Fruit fly (Drosophila melanogaster) whole organism, embryonic: ENCODE data around the gene CG8312.

Source experiments
- CG11398 ChIP-seq: fragments of 200-800 bp; sonication (Bioruptor generic); optimal IDR thresholded peaks from 2 replicates; lab custom pipeline; 2016; ENCODE audit warnings: missing biosample characterization, missing genetic modification characterization
- CG13287 ChIP-seq: fragments of 200-800 bp; sonication (Bioruptor generic); IDR thresholded peaks from 2 replicates; pipeline ENCODE4 v1.3.6; 2022; ENCODE audit warnings: missing biosample characterization, missing genetic modification characterization; ENCODE audit not compliant: partially characterized antibody
- CG14441 ChIP-seq: fragments of 200-800 bp; sonication (Bioruptor generic); IDR thresholded peaks from 2 replicates; pipeline ENCODE4 v1.3.6; 2022; ENCODE audit warnings: missing biosample characterization, missing genetic modification characterization
- CG15479 ChIP-seq: fragments of 200-800 bp; sonication (Bioruptor generic); optimal IDR thresholded peaks from 3 replicates; lab custom pipeline; 2019; ENCODE audit warnings: missing biosample characterization, mild to moderate bottlenecking, missing genetic modification characterization, moderate library complexity
- CG17361 ChIP-seq: fragments of 200-800 bp; sonication (Bioruptor generic); IDR thresholded peaks from 3 replicates; pipeline ENCODE4 v1.3.6; 2022; ENCODE audit warnings: missing biosample characterization, missing genetic modification characterization
- CG17612 ChIP-seq: fragments of 200-800 bp; sonication (Bioruptor generic); IDR thresholded peaks from 2 replicates; pipeline ENCODE4 v1.3.6; 2022; ENCODE audit warnings: missing biosample characterization, missing genetic modification characterization
- CG18619 ChIP-seq: fragments of 200-800 bp; sonication (Bioruptor generic); optimal IDR thresholded peaks from 3 replicates; lab custom pipeline; 2017; ENCODE audit warnings: missing biosample characterization, mild to moderate bottlenecking, missing genetic modification characterization
- CG2875 ChIP-seq: fragments of 200-800 bp; sonication (Bioruptor generic); optimal IDR thresholded peaks from 2 replicates; lab custom pipeline; 2017; ENCODE audit warnings: missing biosample characterization, mild to moderate bottlenecking, missing genetic modification characterization, missing genetic modification reagents
- CG30403 ChIP-seq: fragments of 200-800 bp; sonication (Bioruptor generic); optimal IDR thresholded peaks from 3 replicates; lab custom pipeline; 2016; ENCODE audit warnings: missing biosample characterization, missing genetic modification characterization
- CG30431 ChIP-seq: fragments of 200-800 bp; sonication (Bioruptor generic); optimal IDR thresholded peaks from 2 replicates; lab custom pipeline; 2017; ENCODE audit warnings: missing biosample characterization, missing genetic modification characterization
- CG33213 ChIP-seq: fragments of 200-800 bp; sonication (Bioruptor generic); optimal IDR thresholded peaks from 3 replicates; lab custom pipeline; 2016; ENCODE audit warnings: missing biosample characterization, missing genetic modification characterization
- CG4328 ChIP-seq: fragments of 200-800 bp; sonication (Bioruptor generic); optimal IDR thresholded peaks from 3 replicates; lab custom pipeline; 2017; ENCODE audit warnings: missing biosample characterization, missing genetic modification reagents, missing genetic modification characterization
- CG9727 ChIP-seq: fragments of 200-800 bp; sonication (Bioruptor generic); optimal IDR thresholded peaks from 3 replicates; lab custom pipeline; 2017; ENCODE audit warnings: missing biosample characterization, mild to moderate bottlenecking, missing genetic modification characterization
- D19B ChIP-seq: fragments of 200-800 bp; sonication (Bioruptor generic); optimal IDR thresholded peaks from 2 replicates; lab custom pipeline; 2017; ENCODE audit warnings: missing biosample characterization, mild to moderate bottlenecking, missing genetic modification characterization
- Ets65A ChIP-seq: fragments of 200-800 bp; sonication (Bioruptor generic); peaks from one replicate; lab custom pipeline; 2016; ENCODE audit warnings: missing biosample characterization, missing genetic modification characterization
- Gsc ChIP-seq: fragments of 200-800 bp; sonication (Bioruptor generic); IDR thresholded peaks from 2 replicates; pipeline ENCODE4 v1.3.6; 2022; ENCODE audit warnings: missing biosample characterization, missing genetic modification characterization
- HLH3B ChIP-seq: fragments of 200-800 bp; sonication (Bioruptor generic); IDR thresholded peaks from 2 replicates; pipeline ENCODE4 v1.3.6; 2022; ENCODE audit warnings: missing biosample characterization, missing genetic modification characterization
- Hey ChIP-seq: fragments of 200-800 bp; sonication (Bioruptor generic); optimal IDR thresholded peaks from 3 replicates; lab custom pipeline; 2018; ENCODE audit warnings: missing biosample characterization, mild to moderate bottlenecking, missing genetic modification characterization
- MESR4 ChIP-seq: fragments of 200-800 bp; sonication (Bioruptor generic); optimal IDR thresholded peaks from 2 replicates; lab custom pipeline; 2018; ENCODE audit warnings: missing biosample characterization, mild to moderate bottlenecking, missing genetic modification characterization, moderate library complexity
- Med ChIP-seq: fragments of 200-800 bp; sonication (Bioruptor generic); peaks from one replicate; lab custom pipeline; 2016; ENCODE audit warnings: missing biosample characterization, missing genetic modification characterization, mild to moderate bottlenecking, inconsistent platforms, moderate library complexity
- Rfx ChIP-seq: fragments of 200-800 bp; sonication (Bioruptor generic); IDR thresholded peaks from 2 replicates; pipeline ENCODE4 v1.3.6; 2022; ENCODE audit warnings: missing biosample characterization, missing genetic modification characterization
- Rx ChIP-seq: fragments of 200-800 bp; sonication (Bioruptor generic); IDR thresholded peaks from 2 replicates; pipeline ENCODE4 v1.3.6; 2022; ENCODE audit warnings: missing biosample characterization, missing genetic modification characterization
- Six4 ChIP-seq: fragments of 200-800 bp; sonication (Bioruptor generic); optimal IDR thresholded peaks from 2 replicates; lab custom pipeline; 2016; ENCODE audit warnings: missing biosample characterization, missing genetic modification characterization
- Spps ChIP-seq: fragments of 200-800 bp; sonication (Bioruptor generic); optimal IDR thresholded peaks from 2 replicates; lab custom pipeline; 2018; ENCODE audit warnings: missing biosample characterization, mild to moderate bottlenecking, missing genetic modification characterization
- Xrp1 ChIP-seq: fragments of 200-800 bp; sonication (Bioruptor generic); IDR thresholded peaks from 2 replicates; pipeline ENCODE4 v1.3.6; 2022; ENCODE audit warnings: missing biosample characterization, missing genetic modification characterization
- az2 ChIP-seq: fragments of 200-800 bp; sonication (Bioruptor generic); optimal IDR thresholded peaks from 3 replicates; lab custom pipeline; 2016; ENCODE audit warnings: missing biosample characterization, missing genetic modification characterization
- bcd ChIP-seq: fragments of 200-800 bp; sonication (Bioruptor generic); optimal IDR thresholded peaks from 2 replicates; lab custom pipeline; 2017; ENCODE audit warnings: missing biosample characterization, mild to moderate bottlenecking, missing genetic modification characterization
- bigmax ChIP-seq: fragments of 200-800 bp; sonication (Bioruptor generic); optimal IDR thresholded peaks from 2 replicates; lab custom pipeline; 2018; ENCODE audit warnings: missing biosample characterization, mild to moderate bottlenecking, missing genetic modification characterization
- br ChIP-seq: fragments of >200 bp; optimal IDR thresholded peaks from 2 replicates; lab custom pipeline; 2017
- crp ChIP-seq, 2 experiments: fragments of 200-800 bp; sonication (Bioruptor generic); optimal IDR thresholded peaks; 2 replicates in 1 of 2; 3 replicates in 1 of 2; lab custom pipeline; 2017; ENCODE audit warnings: missing biosample characterization in 2 of 2, missing genetic modification characterization in 2 of 2, mild to moderate bottlenecking in 1 of 2, moderate library complexity in 1 of 2
- dm ChIP-seq: fragments of 200-800 bp; sonication (Bioruptor generic); optimal IDR thresholded peaks from 3 replicates; lab custom pipeline; 2016; ENCODE audit warnings: missing biosample characterization, missing genetic modification characterization
- esg ChIP-seq: fragments of 200-800 bp; sonication (Bioruptor generic); conservative IDR thresholded peaks from 2 replicates; pipeline ENCODE4 v1.3.6; 2022; ENCODE audit warnings: missing biosample characterization, missing genetic modification characterization
- fu2 ChIP-seq: fragments of 200-800 bp; sonication (Bioruptor generic); optimal IDR thresholded peaks from 2 replicates; lab custom pipeline; 2016; ENCODE audit warnings: missing biosample characterization, missing genetic modification characterization
- gsb ChIP-seq: fragments of 200-800 bp; sonication (Bioruptor generic); IDR thresholded peaks from 2 replicates; pipeline ENCODE4 v1.3.6; 2022; ENCODE audit warnings: missing biosample characterization, missing genetic modification characterization
- gsb-n ChIP-seq: fragments of 200-800 bp; sonication (Bioruptor generic); optimal IDR thresholded peaks from 3 replicates; lab custom pipeline; 2018; ENCODE audit warnings: missing biosample characterization, mild to moderate bottlenecking, missing genetic modification characterization
- hbn ChIP-seq: fragments of 200-800 bp; sonication (Bioruptor generic); IDR thresholded peaks from 2 replicates; pipeline ENCODE4 v1.3.6; 2022; ENCODE audit warnings: missing biosample characterization, missing genetic modification characterization; ENCODE audit not compliant: partially characterized antibody
- hkb ChIP-seq, 2 experiments: fragments of 200-800 bp in 1 of 2; fragments of >200 bp in 1 of 2; sonication (Bioruptor generic) in 1 of 2; IDR thresholded peaks in 1 of 2; optimal IDR thresholded peaks in 1 of 2; 2 replicates each; pipeline versions ENCODE4 v1.3.6 to Lab custom; 2017 to 2022; ENCODE audit warnings: missing biosample characterization in 1 of 2, missing genetic modification characterization in 1 of 2
- hth ChIP-seq: fragments of >200 bp; optimal IDR thresholded peaks from 2 replicates; lab custom pipeline; 2017; ENCODE audit warnings: inconsistent platforms
- kah ChIP-seq: fragments of 200-800 bp; sonication (Bioruptor generic); optimal IDR thresholded peaks from 2 replicates; lab custom pipeline; 2018; ENCODE audit warnings: missing biosample characterization, mild to moderate bottlenecking, missing genetic modification characterization
- kni ChIP-seq: fragments of 200-800 bp; sonication (Bioruptor generic); optimal IDR thresholded peaks from 3 replicates; lab custom pipeline; 2017; ENCODE audit warnings: mild to moderate bottlenecking, missing biosample characterization, missing genetic modification reagents, missing genetic modification characterization
- prd ChIP-seq, 3 experiments: fragments of >200 bp in 2 of 3; fragments of 200-800 bp in 1 of 3; sonication (Bioruptor generic) in 1 of 3; optimal IDR thresholded peaks in 2 of 3; IDR thresholded peaks in 1 of 3; 2 replicates in 2 of 3; 3 replicates in 1 of 3; pipeline versions ENCODE4 v1.3.6 to Lab custom; 2017 to 2022; ENCODE audit warnings: missing biosample characterization in 1 of 3, missing genetic modification characterization in 1 of 3
- pros ChIP-seq: fragments of 200-800 bp; sonication (Bioruptor generic); optimal IDR thresholded peaks from 3 replicates; lab custom pipeline; 2019; ENCODE audit warnings: missing biosample characterization, mild to moderate bottlenecking, missing genetic modification characterization, moderate library complexity
- sc ChIP-seq, 3 experiments: fragments of >200 bp in 2 of 3; fragments of 200-800 bp in 1 of 3; sonication (Bioruptor generic) in 1 of 3; optimal IDR thresholded peaks; 2 replicates in 2 of 3; 3 replicates in 1 of 3; lab custom pipeline; 2017; ENCODE audit warnings: mild to moderate bottlenecking in 1 of 3, missing biosample characterization in 1 of 3, missing genetic modification characterization in 1 of 3, missing genetic modification reagents in 1 of 3
- tgo ChIP-seq: fragments of 200-800 bp; sonication (Bioruptor generic); IDR thresholded peaks from 3 replicates; pipeline ENCODE4 v1.3.6; 2022; ENCODE audit warnings: missing biosample characterization, missing genetic modification characterization
- tio ChIP-seq: fragments of 200-800 bp; sonication (Bioruptor generic); optimal IDR thresholded peaks from 2 replicates; lab custom pipeline; 2017; ENCODE audit warnings: missing biosample characterization, missing genetic modification characterization, inconsistent platforms
- trem ChIP-seq: fragments of 200-800 bp; optimal IDR thresholded peaks from 3 replicates; lab custom pipeline; 2019; ENCODE audit warnings: missing biosample characterization, mild to moderate bottlenecking, missing genetic modification characterization, moderate library complexity
- tup ChIP-seq: fragments of 200-800 bp; sonication (Bioruptor generic); optimal IDR thresholded peaks from 2 replicates; lab custom pipeline; 2016; ENCODE audit warnings: missing biosample characterization, mild to moderate bottlenecking, missing genetic modification characterization, moderate library complexity
- unc-4 ChIP-seq: fragments of 200-800 bp; sonication (Bioruptor generic); IDR thresholded peaks from 2 replicates; pipeline ENCODE4 v1.3.6; 2022; ENCODE audit warnings: missing biosample characterization, missing genetic modification characterization; ENCODE audit not compliant: partially characterized antibody

Gene CG8312

dm6 chr3R:9577382-9578137 lies 13.5 kb upstream of the CG8312 start, which contains the start of the genes Kap-alpha3 and Son (continued):
- TF ChIP-seq kah (peak; percentile 85), gsb-n (peak; percentile 82), Rx (GFP tag; lab: Robert Waterston, UW) (peak; percentile 87), CG14441 (peak; percentile 87), CG4328 (GFP tag; lab: Kevin White, UChicago) (peak; percentile 97), Hey (tag; lab: Kevin White, UChicago) (peak; percentile 93), hkb (optimal IDR thresholded peaks at IDR 0.05; lab: Kevin White, UChicago) (peak; percentile 25), hkb (GFP tag; IDR thresholded peaks at IDR 0.05; lab: Robert Waterston, UW) (peak; percentile 86), CG17361 (GFP tag; lab: Robert Waterston, UW) (peak; percentile 97), Xrp1 (GFP tag; lab: Robert Waterston, UW) (peak; percentile 80), CG11398 (GFP tag; lab: Kevin White, UChicago) (peak; percentile 87), hth (no peak), CG30431 (GFP tag; lab: Kevin White, UChicago) (peak; percentile 90), CG9727 (GFP tag; lab: Kevin White, UChicago) (peak; percentile 97), D19B (GFP tag; lab: Kevin White, UChicago) (peak; percentile 81), Gsc (GFP tag; lab: Robert Waterston, UW) (peak; percentile 35; the same call in 1 of the 2 replicates), crp (GFP tag; optimal IDR thresholded peaks at IDR 0.05; lab: Kevin White, UChicago) (peak in 1 of 2 experiments; percentile 63), CG2875 (peak; percentile 86), sc (optimal IDR thresholded peaks at IDR 0.05; lab: Kevin White, UChicago) (no peak), sc (GFP tag; optimal IDR thresholded peaks at IDR 0.05; lab: Kevin White, UChicago) (peak; percentile 85), tup (GFP tag; lab: Kevin White, UChicago) (peak; percentile 86), CG30403 (peak; percentile 94), tgo (GFP tag; lab: Robert Waterston, UW) (peak; percentile 86), Ets65A (GFP tag; lab: Kevin White, UChicago) (peak; percentile 100), prd (optimal IDR thresholded peaks at IDR 0.05; lab: Kevin White, UChicago) (no peak), prd (GFP tag; IDR thresholded peaks at IDR 0.05; lab: Robert Waterston, UW) (peak; percentile 89), MESR4 (peak; percentile 93), kni (peak; percentile 98), bigmax (GFP tag; lab: Kevin White, UChicago) (peak; percentile 69), CG33213 (GFP tag; lab: Kevin White, UChicago) (peak; percentile 96), CG17612 (GFP tag; lab: Robert Waterston, UW) (peak; percentile 66), hbn (GFP tag; lab: Robert Waterston, UW) (peak; percentile 85), Six4 (GFP tag; lab: Kevin White, UChicago) (peak; percentile 76), az2 (GFP tag; lab: Kevin White, UChicago) (peak; percentile 83), dm (GFP tag; lab: Kevin White, UChicago) (peak; percentile 96), Rfx (peak; percentile 93), CG18619 (GFP tag; lab: Kevin White, UChicago) (peak; percentile 96), CG13287 (peak; percentile 89), Med (peak; percentile 99), pros (GFP tag; lab: Kevin White, UChicago) (peak; percentile 59), unc-4 (peak; percentile 85), bcd (GFP tag; lab: Kevin White, UChicago) (peak; percentile 96), Spps (tag; lab: Kevin White, UChicago) (peak; percentile 82), HLH3B (GFP tag; lab: Robert Waterston, UW) (peak; percentile 85), esg (peak; percentile 72), trem (tag; lab: Kevin White, UChicago) (peak; percentile 100), CG15479 (GFP tag; lab: Kevin White, UChicago) (peak; percentile 56), tio (peak; percentile 90), fu2 (peak; percentile 95), gsb (GFP tag; lab: Robert Waterston, UW) (peak; percentile 68), br (lab: Kevin White, UChicago) (no peak)
